Worm (Caenorhabditis elegans) whole organism, early embryonic: Measurements from ENCODE around the gene lgc-44.

Source experiments
- B0310.2 ChIP-seq: sonication (generic microtip); optimal IDR thresholded peaks from 2 replicates; lab custom pipeline; 2016; ENCODE audit warnings: mild to moderate bottlenecking, missing genetic modification characterization, missing compliant biosample characterization
- ama-1 ChIP-seq: fragments of 150-350 bp; optimal IDR thresholded peaks from 2 replicates; lab custom pipeline; 2014
- flt-1 ChIP-seq: fragments of 200-800 bp; sonication (Bioruptor generic); IDR thresholded peaks from 2 replicates; pipeline ENCODE4 v1.3.6; 2022; ENCODE audit warnings: missing genetic modification characterization, missing compliant biosample characterization

DNA sequence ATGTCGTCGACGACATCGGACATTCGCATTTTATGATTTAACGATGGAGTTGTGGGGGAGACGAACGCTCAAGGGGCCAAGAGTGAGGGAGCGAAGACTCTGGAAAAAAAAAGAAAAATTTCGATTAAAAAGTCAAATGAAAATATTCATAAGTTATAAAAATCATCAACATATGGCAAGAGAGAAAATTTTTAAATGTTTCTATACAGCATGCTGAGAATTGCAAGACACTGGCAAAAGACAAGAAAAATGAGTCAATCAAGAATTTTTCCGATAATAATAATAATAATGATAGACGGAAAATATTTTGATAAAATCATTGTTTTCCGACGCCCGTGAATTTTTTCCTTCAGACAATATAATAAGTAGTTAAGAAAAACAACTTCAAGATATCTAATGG is 35.2 kb downstream of the lgc-44 start, which contains the start of gene sipa-1:
- TF ChIP-seq B0310.2 = no peak
- no peak for TF ChIP-seq ama-1 (lab: Kevin White, UChicago)
- no peak for TF ChIP-seq flt-1 (GFP tag; lab: Robert Waterston, UW)
